Worm (Caenorhabditis elegans) whole organism, L4 larva: Measurements from ENCODE around the gene cpg-19.

Experiments
- D1046.2 ChIP-seq: fragments of 200-800 bp; sonication (Bioruptor generic); IDR thresholded peaks from 2 replicates; pipeline ENCODE4 v1.3.6; 2022; ENCODE audit warnings: missing genetic modification characterization, missing compliant biosample characterization
- F44E2.7 ChIP-seq: fragments of 200-800 bp; sonication (Bioruptor generic); IDR thresholded peaks from 2 replicates; pipeline ENCODE4 v2.1.2; 2022; ENCODE audit warnings: missing genetic modification characterization, missing compliant biosample characterization
- T20F7.1 ChIP-seq: fragments of 200-800 bp; sonication (Bioruptor generic); optimal IDR thresholded peaks from 2 replicates; lab custom pipeline; 2018; ENCODE audit warnings: mild to moderate bottlenecking, missing genetic modification characterization, missing compliant biosample characterization
- Y5F2A.4 ChIP-seq: fragments of 200-800 bp; sonication (Bioruptor generic); optimal IDR thresholded peaks from 2 replicates; lab custom pipeline; 2018; ENCODE audit warnings: mild to moderate bottlenecking, missing genetic modification characterization, missing compliant biosample characterization
- Y75B8A.6 ChIP-seq: fragments of 200-800 bp; sonication (Bioruptor generic); IDR thresholded peaks from 2 replicates; pipeline ENCODE4 v1.3.6; 2022; ENCODE audit warnings: missing genetic modification reagents, missing genetic modification characterization, missing compliant biosample characterization
- aha-1 ChIP-seq: fragments of 150-350 bp; peaks from one replicate; lab custom pipeline; 2014; ENCODE audit warnings: missing biosample characterization, missing genetic modification characterization
- aly-2 ChIP-seq: sonication (generic microtip); optimal IDR thresholded peaks from 2 replicates; lab custom pipeline; 2018; ENCODE audit warnings: missing biosample characterization, missing genetic modification characterization
- attf-4 ChIP-seq: sonication (generic microtip); optimal IDR thresholded peaks from 3 replicates; lab custom pipeline; 2017; ENCODE audit warnings: missing biosample characterization, missing genetic modification characterization
- ces-1 ChIP-seq: fragments of 150-350 bp; sonication (generic microtip); optimal IDR thresholded peaks from 4 replicates; lab custom pipeline; 2014; ENCODE audit warnings: missing biosample characterization, missing genetic modification reagents, missing genetic modification characterization
- cey-2 ChIP-seq: sonication (generic microtip); optimal IDR thresholded peaks from 3 replicates; lab custom pipeline; 2017; ENCODE audit warnings: missing genetic modification characterization, mild to moderate bottlenecking, missing compliant biosample characterization, antibody characterized with exemption, borderline replicate concordance; ENCODE audit not compliant: insufficient read depth
- daf-12 ChIP-seq: fragments of 150-350 bp; optimal IDR thresholded peaks from 2 replicates; lab custom pipeline; 2014; ENCODE audit warnings: missing biosample characterization, missing genetic modification reagents, missing genetic modification characterization
- daf-16 ChIP-seq, 3 experiments: sonication (generic microtip); optimal IDR thresholded peaks; 2 replicates each; lab custom pipeline; 2016 to 2017; ENCODE audit warnings: missing genetic modification characterization in 3 of 3, missing genetic modification reagents in 3 of 3, mild to moderate bottlenecking in 2 of 3, missing compliant biosample characterization in 2 of 3, missing biosample characterization in 1 of 3, moderate library complexity in 1 of 3
- daf-19 ChIP-seq: fragments of 200-800 bp; sonication (Bioruptor generic); conservative IDR thresholded peaks from 2 replicates; pipeline ENCODE4 v1.3.6; 2022; ENCODE audit warnings: missing genetic modification characterization, missing compliant biosample characterization
- dmd-9 ChIP-seq: fragments of 200-800 bp; sonication (Bioruptor generic); IDR thresholded peaks from 2 replicates; pipeline ENCODE4 v1.3.6; 2022; ENCODE audit warnings: missing genetic modification reagents, missing genetic modification characterization, missing compliant biosample characterization
- dpl-1 ChIP-seq: fragments of 150-350 bp; optimal IDR thresholded peaks from 2 replicates; lab custom pipeline; 2014; ENCODE audit warnings: missing biosample characterization, missing genetic modification reagents, missing genetic modification characterization
- duxl-1 ChIP-seq: sonication (generic microtip); optimal IDR thresholded peaks from 2 replicates; lab custom pipeline; 2016; ENCODE audit warnings: mild to moderate bottlenecking, missing genetic modification characterization, moderate library complexity, missing compliant biosample characterization; ENCODE audit not compliant: poor library complexity
- egl-27 ChIP-seq: sonication (generic microtip); optimal IDR thresholded peaks from 3 replicates; lab custom pipeline; 2017; ENCODE audit warnings: missing biosample characterization, missing genetic modification reagents, missing genetic modification characterization
- egl-43 ChIP-seq: fragments of 200-800 bp; sonication (Bioruptor generic); IDR thresholded peaks from 2 replicates; pipeline ENCODE4 v1.3.6; 2022; ENCODE audit warnings: missing genetic modification reagents, missing genetic modification characterization, missing compliant biosample characterization
- fkh-10 ChIP-seq: fragments of 150-350 bp; optimal IDR thresholded peaks from 2 replicates; lab custom pipeline; 2014; ENCODE audit warnings: missing biosample characterization, missing genetic modification reagents, missing genetic modification characterization
- fos-1 ChIP-seq: fragments of 150-350 bp; optimal IDR thresholded peaks from 2 replicates; lab custom pipeline; 2014; ENCODE audit warnings: missing biosample characterization, missing genetic modification characterization
- gei-8 ChIP-seq: fragments of 200-800 bp; sonication (Bioruptor generic); optimal IDR thresholded peaks from 2 replicates; lab custom pipeline; 2018; ENCODE audit warnings: mild to moderate bottlenecking, missing genetic modification characterization, missing compliant biosample characterization
- hmg-1.1 ChIP-seq: fragments of 200-800 bp; sonication (Bioruptor generic); IDR thresholded peaks from 2 replicates; pipeline ENCODE4 v1.3.6; 2022; ENCODE audit warnings: missing genetic modification reagents, missing genetic modification characterization, missing compliant biosample characterization
- jun-1 ChIP-seq: fragments of 150-350 bp; optimal IDR thresholded peaks from 2 replicates; lab custom pipeline; 2014; ENCODE audit warnings: missing biosample characterization, missing genetic modification reagents, missing genetic modification characterization
- lim-7 ChIP-seq: fragments of 200-800 bp; sonication (Bioruptor generic); IDR thresholded peaks from 2 replicates; pipeline ENCODE4 v1.3.6; 2022; ENCODE audit warnings: missing genetic modification characterization, missing compliant biosample characterization
- lin-15B ChIP-seq: fragments of 150-350 bp; sonication (generic microtip); optimal IDR thresholded peaks from 3 replicates; lab custom pipeline; 2014; ENCODE audit warnings: missing biosample characterization, missing genetic modification characterization
- lsy-2 ChIP-seq, 2 experiments: fragments of 150-350 bp in 1 of 2; sonication (generic microtip) in 1 of 2; optimal IDR thresholded peaks; 2 replicates each; lab custom pipeline; 2014 to 2017; ENCODE audit warnings: missing biosample characterization in 2 of 2, missing genetic modification characterization in 2 of 2
- madf-5 ChIP-seq, 2 experiments: fragments of 200-800 bp; sonication (Bioruptor generic); IDR thresholded peaks; 2 replicates each; pipeline ENCODE4 v1.3.6; 2022; ENCODE audit warnings: missing compliant biosample characterization in 2 of 2, missing genetic modification characterization in 2 of 2
- mdl-1 ChIP-seq, 2 experiments: fragments of 150-350 bp in 1 of 2; sonication (generic microtip) in 1 of 2; optimal IDR thresholded peaks; 2 replicates each; lab custom pipeline; 2014 to 2017; ENCODE audit warnings: missing biosample characterization in 2 of 2, missing genetic modification characterization in 2 of 2
- mxl-3 ChIP-seq: fragments of 200-800 bp; sonication (Bioruptor generic); optimal IDR thresholded peaks from 2 replicates; lab custom pipeline; 2018; ENCODE audit warnings: mild to moderate bottlenecking, missing genetic modification characterization, missing compliant biosample characterization
- nhr-10 ChIP-seq: fragments of 150-350 bp; optimal IDR thresholded peaks from 2 replicates; lab custom pipeline; 2014; ENCODE audit warnings: missing biosample characterization, missing genetic modification characterization
- nhr-11 ChIP-seq: fragments of 150-350 bp; optimal IDR thresholded peaks from 2 replicates; lab custom pipeline; 2014; ENCODE audit warnings: missing biosample characterization, missing genetic modification characterization
- nhr-41 ChIP-seq: fragments of 200-800 bp; sonication (Bioruptor generic); IDR thresholded peaks from 2 replicates; pipeline ENCODE4 v1.3.6; 2022; ENCODE audit warnings: missing genetic modification reagents, missing genetic modification characterization, missing compliant biosample characterization
- nhr-48 ChIP-seq: sonication (generic microtip); optimal IDR thresholded peaks from 2 replicates; lab custom pipeline; 2016; ENCODE audit warnings: mild to moderate bottlenecking, missing genetic modification characterization, missing compliant biosample characterization
- saeg-2 ChIP-seq: fragments of 200-800 bp; sonication (Bioruptor generic); IDR thresholded peaks from 2 replicates; pipeline ENCODE4 v1.3.6; 2022; ENCODE audit warnings: missing genetic modification reagents, missing genetic modification characterization, missing compliant biosample characterization
- set-16 ChIP-seq: fragments of 200-800 bp; sonication (Bioruptor generic); IDR thresholded peaks from 2 replicates; pipeline ENCODE4 v1.3.6; 2022; ENCODE audit warnings: missing genetic modification reagents, missing genetic modification characterization, missing compliant biosample characterization
- unc-39 ChIP-seq: sonication (generic microtip); optimal IDR thresholded peaks from 2 replicates; lab custom pipeline; 2017; ENCODE audit warnings: missing biosample characterization, missing genetic modification characterization
- unc-62 ChIP-seq, 3 experiments: fragments of 150-350 bp in 1 of 3; sonication (generic microtip); optimal IDR thresholded peaks in 2 of 3; peaks in 1 of 3; 1 replicate in 1 of 3; 2 replicates in 2 of 3; lab custom pipeline; 2014 to 2017; ENCODE audit warnings: missing biosample characterization in 3 of 3, missing genetic modification characterization in 3 of 3, missing genetic modification reagents in 3 of 3, missing genotype in 1 of 3
- zip-2 ChIP-seq: fragments of 150-350 bp; optimal IDR thresholded peaks from 2 replicates; lab custom pipeline; 2014; ENCODE audit warnings: missing biosample characterization, missing genetic modification characterization
- ztf-11 ChIP-seq: fragments of 150-350 bp; optimal IDR thresholded peaks from 2 replicates; lab custom pipeline; 2014; ENCODE audit warnings: missing biosample characterization, missing genetic modification characterization

Gene cpg-19

DNA sequence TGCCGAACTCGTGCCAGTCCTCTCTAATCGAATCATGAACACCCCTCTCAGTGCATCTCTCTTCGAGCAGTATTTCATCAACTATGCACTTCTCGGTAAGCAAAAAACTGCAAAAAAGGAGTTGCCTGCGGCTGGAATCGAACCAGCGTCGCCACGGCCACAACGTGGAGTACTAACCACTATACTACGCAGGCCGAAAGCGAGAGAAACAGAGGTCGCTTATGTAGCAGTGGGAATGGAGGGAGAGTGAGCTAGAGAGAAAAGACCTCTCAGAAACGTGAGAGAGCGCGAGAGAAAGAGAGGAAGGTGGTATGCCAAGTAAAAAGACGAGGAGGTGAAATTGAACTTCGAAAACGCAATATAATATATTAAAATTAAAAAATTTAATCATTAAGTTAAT, 13.1 kb downstream of the cpg-19 start (continued):
- TF ChIP-seq dpl-1 (GFP tag; lab: Kevin White, UChicago) (peak; percentile 51), lin-15B (tag; lab: Kevin White, UChicago) (no peak), nhr-11 (tag; lab: Kevin White, UChicago) (peak; percentile 79), lsy-2 (tag; optimal IDR thresholded peaks at IDR 0.05; lab: Kevin White, UChicago) (peak; percentile 42 to 67), fos-1 (no peak), cey-2 (tag; lab: Kevin White, UChicago) (no peak), unc-39 (no peak), F44E2.7 (GFP tag; lab: Robert Waterston, UW) (no peak), Y5F2A.4 (GFP tag; lab: Kevin White, UChicago) (peak; percentile 55), ztf-11 (no peak), Y75B8A.6 (GFP tag; lab: Robert Waterston, UW) (peak; percentile 83; the same call in 1 of the 2 replicates), gei-8 (peak; percentile 77), dmd-9 (peak; percentile 79), zip-2 (tag; lab: Kevin White, UChicago) (peak; percentile 16), nhr-41 (GFP tag; lab: Robert Waterston, UW) (peak; percentile 75; the same call in 1 of the 2 replicates), daf-12 (tag; lab: Kevin White, UChicago) (no peak), aha-1 (peak; percentile 96), madf-5 (GFP tag; IDR thresholded peaks at IDR 0.05; lab: Robert Waterston, UW) (peak; percentile 72 to 92; a peak in 2 of 4 replicates), mdl-1 (tag; optimal IDR thresholded peaks at IDR 0.05; lab: Kevin White, UChicago) (peak; percentile 49 to 66), hmg-1.1 (GFP tag; lab: Robert Waterston, UW) (peak; percentile 97), aly-2 (tag; lab: Kevin White, UChicago) (no peak), unc-62 (GFP tag; optimal IDR thresholded peaks at IDR 0.05 in 1 of 2; lab: Kevin White, UChicago) (peak in 1 of 2 experiments; percentile 21), unc-62 (tag; optimal IDR thresholded peaks at IDR 0.05; lab: Kevin White, UChicago) (no peak), attf-4 (tag; lab: Kevin White, UChicago) (no peak), duxl-1 (tag; lab: Kevin White, UChicago) (peak; percentile 79), egl-27 (no peak), saeg-2 (peak; percentile 59; the same call in 1 of the 2 replicates), fkh-10 (GFP tag; lab: Kevin White, UChicago) (peak; percentile 72), daf-19 (GFP tag; lab: Robert Waterston, UW) (no peak; the same call in 1 of the 2 replicates)

ce11 chrX:16641678-16642077, 20.1 kb downstream of the cpg-19 start:
- peak in 1 of 2 experiments; percentile 25 for TF ChIP-seq unc-62 (GFP tag; optimal IDR thresholded peaks at IDR 0.05 in 1 of 2; lab: Kevin White, UChicago)
- TF ChIP-seq unc-62 (tag; optimal IDR thresholded peaks at IDR 0.05; lab: Kevin White, UChicago) = no peak
- TF ChIP-seq jun-1 (tag; lab: Kevin White, UChicago) = no peak
- TF ChIP-seq daf-16 (GFP tag; optimal IDR thresholded peaks at IDR 0.05; lab: Kevin White, UChicago) = peak in 1 of 2 experiments; percentile 52
- TF ChIP-seq daf-16 (tag; optimal IDR thresholded peaks at IDR 0.05; lab: Kevin White, UChicago) = no peak
- TF ChIP-seq aha-1 = peak; percentile 43
- no peak for TF ChIP-seq lsy-2 (tag; optimal IDR thresholded peaks at IDR 0.05; lab: Kevin White, UChicago)

DNA sequence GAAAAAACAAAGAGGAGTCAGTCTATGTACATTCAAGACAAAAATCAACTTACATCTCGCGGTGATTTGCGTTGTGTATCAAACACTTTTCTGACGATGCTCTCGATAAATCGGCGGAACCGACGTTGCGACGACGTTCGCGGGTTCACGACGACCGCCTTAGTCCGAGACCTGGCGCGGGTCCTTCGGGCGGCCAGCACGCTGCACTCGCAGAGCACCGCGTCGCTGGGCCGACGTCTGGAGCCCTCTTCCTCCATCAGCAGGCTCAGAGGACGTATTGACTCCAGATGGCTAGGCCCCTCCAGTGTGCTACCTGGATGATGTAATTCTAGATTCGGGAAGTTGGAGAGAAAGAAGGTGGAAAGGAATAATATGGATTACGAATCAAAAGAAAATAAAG, 21.6 kb downstream of the cpg-19 start:
- TF ChIP-seq nhr-10 = no peak
- TF ChIP-seq hmg-1.1 (GFP tag; lab: Robert Waterston, UW) = no peak
- 0 out of 2 replicates have a peak, but pooled peaks have one; percentile 48 for TF ChIP-seq lim-7
- no peak for TF ChIP-seq daf-19 (GFP tag; lab: Robert Waterston, UW)
- peak; percentile 96 for TF ChIP-seq set-16 (GFP tag; lab: Robert Waterston, UW)
- TF ChIP-seq T20F7.1 (GFP tag; lab: Kevin White, UChicago) = no peak
- no peak for TF ChIP-seq mxl-3 (GFP tag; lab: Kevin White, UChicago)
- TF ChIP-seq nhr-48 (tag; lab: Kevin White, UChicago) = no peak
- TF ChIP-seq unc-62 (GFP tag; optimal IDR thresholded peaks at IDR 0.05 in 1 of 2; lab: Kevin White, UChicago) = no peak
- no peak for TF ChIP-seq unc-62 (tag; optimal IDR thresholded peaks at IDR 0.05; lab: Kevin White, UChicago)
- no peak for TF ChIP-seq ces-1 (GFP tag; lab: Kevin White, UChicago)
- peak; percentile 70; the same call in 1 of the 2 replicates for TF ChIP-seq egl-43 (GFP tag; lab: Robert Waterston, UW)
- TF ChIP-seq D1046.2 = no peak
- TF ChIP-seq, all 104 proteins: peak for 3
